Fruit fly (Drosophila melanogaster) whole organism, prepupa: ENCODE data around the gene FER.

Experiments used
- Blimp-1 ChIP-seq: fragments of 200-800 bp; sonication (Bioruptor generic); optimal IDR thresholded peaks from 3 replicates; lab custom pipeline; 2017; ENCODE audit warnings: missing biosample characterization, missing genetic modification characterization, mild to moderate bottlenecking, moderate library complexity, missing genetic modification reagents
- CG10631 ChIP-seq: fragments of 200-800 bp; sonication (Bioruptor generic); optimal IDR thresholded peaks from 2 replicates; lab custom pipeline; 2016; ENCODE audit warnings: missing biosample characterization, missing genetic modification characterization
- CG10669 ChIP-seq: fragments of 200-800 bp; sonication (Bioruptor generic); optimal IDR thresholded peaks from 3 replicates; lab custom pipeline; 2018; ENCODE audit warnings: missing biosample characterization, mild to moderate bottlenecking, missing genetic modification characterization, moderate library complexity
- CG11762 ChIP-seq: fragments of 200-800 bp; sonication (Bioruptor generic); optimal IDR thresholded peaks from 3 replicates; lab custom pipeline; 2016; ENCODE audit warnings: missing biosample characterization, missing genetic modification characterization; ENCODE audit not compliant: insufficient read depth
- CG11902 ChIP-seq: fragments of 200-800 bp; sonication (Bioruptor generic); optimal IDR thresholded peaks from 3 replicates; lab custom pipeline; 2016; ENCODE audit warnings: missing biosample characterization, missing genetic modification characterization
- CG1621 ChIP-seq: fragments of 200-800 bp; sonication (Bioruptor generic); optimal IDR thresholded peaks from 3 replicates; lab custom pipeline; 2018; ENCODE audit warnings: missing biosample characterization, mild to moderate bottlenecking, missing genetic modification characterization
- CG16779 ChIP-seq: fragments of 200-800 bp; sonication (Bioruptor generic); optimal IDR thresholded peaks from 3 replicates; lab custom pipeline; 2017; ENCODE audit warnings: missing biosample characterization, mild to moderate bottlenecking, missing genetic modification characterization
- CG3032 ChIP-seq: fragments of 200-800 bp; optimal IDR thresholded peaks from 2 replicates; lab custom pipeline; 2019; ENCODE audit warnings: missing biosample characterization, mild to moderate bottlenecking, missing genetic modification characterization, moderate library complexity
- CG31627 ChIP-seq: fragments of 200-800 bp; sonication (Bioruptor generic); optimal IDR thresholded peaks from 3 replicates; lab custom pipeline; 2016; ENCODE audit warnings: missing biosample characterization, missing genetic modification characterization
- CG32006 ChIP-seq: fragments of 200-800 bp; sonication (Bioruptor generic); optimal IDR thresholded peaks from 3 replicates; lab custom pipeline; 2017; ENCODE audit warnings: missing biosample characterization, mild to moderate bottlenecking, missing genetic modification characterization
- CG3919 ChIP-seq: fragments of 200-800 bp; sonication (Bioruptor generic); optimal IDR thresholded peaks from 3 replicates; lab custom pipeline; 2016; ENCODE audit warnings: missing biosample characterization, missing genetic modification characterization
- CG4318 ChIP-seq: fragments of 200-800 bp; sonication (Bioruptor generic); optimal IDR thresholded peaks from 3 replicates; lab custom pipeline; 2017; ENCODE audit warnings: missing biosample characterization, mild to moderate bottlenecking, missing genetic modification characterization
- CG6163 ChIP-seq: fragments of 200-800 bp; sonication (Bioruptor generic); IDR thresholded peaks from 3 replicates; pipeline ENCODE4 v1.3.6; 2022; ENCODE audit warnings: missing biosample characterization, missing genetic modification characterization
- CG6808 ChIP-seq: fragments of 200-800 bp; sonication (Bioruptor generic); optimal IDR thresholded peaks from 3 replicates; lab custom pipeline; 2017; ENCODE audit warnings: missing biosample characterization, missing genetic modification characterization, mild to moderate bottlenecking, moderate library complexity, missing genetic modification reagents
- CG6854 ChIP-seq: fragments of 200-800 bp; sonication (Bioruptor generic); optimal IDR thresholded peaks from 2 replicates; lab custom pipeline; 2017; ENCODE audit warnings: missing biosample characterization, mild to moderate bottlenecking, missing genetic modification characterization
- CG7368 ChIP-seq: fragments of 200-800 bp; sonication (Bioruptor generic); optimal IDR thresholded peaks from 3 replicates; lab custom pipeline; 2016; ENCODE audit warnings: missing biosample characterization, missing genetic modification characterization
- CG8119 ChIP-seq: fragments of 200-800 bp; sonication (Bioruptor generic); IDR thresholded peaks from 3 replicates; pipeline ENCODE4 v1.3.6; 2022; ENCODE audit warnings: missing biosample characterization, missing genetic modification characterization
- CG8319 ChIP-seq: fragments of 200-800 bp; sonication (Bioruptor generic); optimal IDR thresholded peaks from 3 replicates; lab custom pipeline; 2016; ENCODE audit warnings: missing biosample characterization, missing genetic modification characterization
- CG8632 ChIP-seq: fragments of 200-800 bp; sonication (Bioruptor generic); optimal IDR thresholded peaks from 3 replicates; lab custom pipeline; 2016; ENCODE audit warnings: missing biosample characterization, missing genetic modification characterization
- CG9139 ChIP-seq: fragments of 200-800 bp; sonication (Bioruptor generic); optimal IDR thresholded peaks from 3 replicates; lab custom pipeline; 2017; ENCODE audit warnings: missing biosample characterization, mild to moderate bottlenecking, missing genetic modification characterization
- Eip75B ChIP-seq: fragments of 200-800 bp; sonication (Bioruptor generic); optimal IDR thresholded peaks from 3 replicates; lab custom pipeline; 2016; ENCODE audit warnings: missing biosample characterization, missing genetic modification characterization
- Eip78C ChIP-seq: fragments of 200-800 bp; sonication (Bioruptor generic); peaks from one replicate; lab custom pipeline; 2016; ENCODE audit warnings: missing biosample characterization, missing genetic modification characterization
- Eip93F ChIP-seq: fragments of 200-800 bp; sonication (Bioruptor generic); optimal IDR thresholded peaks from 2 replicates; lab custom pipeline; 2016; ENCODE audit warnings: missing biosample characterization, mild to moderate bottlenecking, missing genetic modification characterization
- Ets96B ChIP-seq: fragments of 200-800 bp; optimal IDR thresholded peaks from 2 replicates; lab custom pipeline; 2019; ENCODE audit warnings: missing biosample characterization, mild to moderate bottlenecking, missing genetic modification characterization, moderate library complexity
- Hr38 ChIP-seq: sonication (Bioruptor generic); optimal IDR thresholded peaks from 2 replicates; lab custom pipeline; 2016; ENCODE audit warnings: missing biosample characterization, missing genetic modification characterization
- Hr39 ChIP-seq: fragments of 200-800 bp; sonication (Bioruptor generic); optimal IDR thresholded peaks from 2 replicates; lab custom pipeline; 2016; ENCODE audit warnings: missing biosample characterization, missing genetic modification characterization
- Hr4 ChIP-seq: fragments of 200-800 bp; sonication (Bioruptor generic); optimal IDR thresholded peaks from 3 replicates; lab custom pipeline; 2016; ENCODE audit warnings: missing biosample characterization, missing genetic modification characterization
- Met ChIP-seq: fragments of 200-800 bp; sonication (Bioruptor generic); optimal IDR thresholded peaks from 3 replicates; lab custom pipeline; 2016; ENCODE audit warnings: missing biosample characterization, missing genetic modification characterization
- Smox ChIP-seq: fragments of 200-800 bp; sonication (Bioruptor generic); optimal IDR thresholded peaks from 3 replicates; lab custom pipeline; 2016; ENCODE audit warnings: missing biosample characterization, missing genetic modification characterization
- Sox102F ChIP-seq: fragments of 200-800 bp; sonication (Bioruptor generic); optimal IDR thresholded peaks from 2 replicates; lab custom pipeline; 2016; ENCODE audit warnings: missing biosample characterization, mild to moderate bottlenecking, missing genetic modification characterization
- Sox15 ChIP-seq: fragments of 200-800 bp; sonication (Bioruptor generic); optimal IDR thresholded peaks from 3 replicates; lab custom pipeline; 2016; ENCODE audit warnings: missing biosample characterization, missing genetic modification characterization
- achi ChIP-seq: fragments of 200-800 bp; sonication (Bioruptor generic); optimal IDR thresholded peaks from 3 replicates; lab custom pipeline; 2016; ENCODE audit warnings: missing biosample characterization, missing genetic modification characterization
- acj6 ChIP-seq: fragments of 200-800 bp; sonication (Bioruptor generic); optimal IDR thresholded peaks from 3 replicates; lab custom pipeline; 2016; ENCODE audit warnings: missing biosample characterization, missing genetic modification characterization
- cyc ChIP-seq: fragments of 200-800 bp; sonication (Bioruptor generic); optimal IDR thresholded peaks from 3 replicates; lab custom pipeline; 2016; ENCODE audit warnings: missing biosample characterization, missing genetic modification characterization
- dac ChIP-seq: fragments of 200-800 bp; sonication (Bioruptor generic); optimal IDR thresholded peaks from 2 replicates; lab custom pipeline; 2017; ENCODE audit warnings: missing biosample characterization, mild to moderate bottlenecking, missing genetic modification characterization
- dsx ChIP-seq: fragments of 200-800 bp; optimal IDR thresholded peaks from 3 replicates; lab custom pipeline; 2019; ENCODE audit warnings: missing biosample characterization, mild to moderate bottlenecking, missing genetic modification characterization, moderate library complexity; ENCODE audit not compliant: poor library complexity, severe bottlenecking
- eg ChIP-seq: fragments of 200-800 bp; sonication (Bioruptor generic); IDR thresholded peaks from 3 replicates; pipeline ENCODE4 v1.3.6; 2022; ENCODE audit warnings: missing biosample characterization, missing genetic modification characterization
- fd59A ChIP-seq: fragments of 200-800 bp; sonication (Bioruptor generic); optimal IDR thresholded peaks from 2 replicates; lab custom pipeline; 2017; ENCODE audit warnings: missing biosample characterization, mild to moderate bottlenecking, missing genetic modification characterization, missing genetic modification reagents
- fkh ChIP-seq: fragments of 200-800 bp; sonication (Bioruptor generic); optimal IDR thresholded peaks from 3 replicates; lab custom pipeline; 2017; ENCODE audit warnings: missing biosample characterization, mild to moderate bottlenecking, missing genetic modification characterization, moderate library complexity
- lz ChIP-seq: fragments of 200-800 bp; sonication (Bioruptor generic); optimal IDR thresholded peaks from 3 replicates; lab custom pipeline; 2016; ENCODE audit warnings: missing biosample characterization, missing genetic modification characterization
- net ChIP-seq: fragments of 200-800 bp; sonication (Bioruptor generic); optimal IDR thresholded peaks from 3 replicates; lab custom pipeline; 2016; ENCODE audit warnings: missing biosample characterization, missing genetic modification characterization
- pdm3 ChIP-seq: fragments of 200-800 bp; sonication (Bioruptor generic); optimal IDR thresholded peaks from 3 replicates; lab custom pipeline; 2016; ENCODE audit warnings: missing biosample characterization, missing genetic modification characterization
- spab ChIP-seq: fragments of 200-800 bp; sonication (Bioruptor generic); optimal IDR thresholded peaks from 2 replicates; lab custom pipeline; 2017; ENCODE audit warnings: missing biosample characterization, mild to moderate bottlenecking, missing genetic modification characterization, missing genetic modification reagents
- ss ChIP-seq, 2 experiments: fragments of 200-800 bp; sonication (Bioruptor generic); optimal IDR thresholded peaks; 2 replicates in 1 of 2; 3 replicates in 1 of 2; lab custom pipeline; 2017 to 2018; ENCODE audit warnings: mild to moderate bottlenecking in 2 of 2, missing biosample characterization in 2 of 2, missing genetic modification characterization in 2 of 2, moderate library complexity in 1 of 2
- topi ChIP-seq: fragments of 200-800 bp; sonication (Bioruptor generic); optimal IDR thresholded peaks from 3 replicates; lab custom pipeline; 2016; ENCODE audit warnings: missing biosample characterization, missing genetic modification characterization

Gene FER

dm6 chr3R:9341189-9342012, 52.9 kb downstream of the FER start (continued):
- TF ChIP-seq CG10631 (peak; percentile 72), CG11762 (GFP tag; lab: Kevin White, UChicago) (peak; percentile 68), CG9139 (GFP tag; lab: Kevin White, UChicago) (peak; percentile 55), CG3919 (GFP tag; lab: Kevin White, UChicago) (peak; percentile 81), fkh (GFP tag; lab: Kevin White, UChicago) (peak; percentile 56), dac (GFP tag; lab: Kevin White, UChicago) (peak; percentile 33), ss (GFP tag; optimal IDR thresholded peaks at IDR 0.05; lab: Kevin White, UChicago) (peak; percentile 84 to 89), CG8319 (peak; percentile 30), CG8632 (peak; percentile 67), CG6808 (peak; percentile 84), pdm3 (peak; percentile 82), achi (GFP tag; lab: Kevin White, UChicago) (peak; percentile 85), Met (peak; percentile 88), Ets96B (tag; lab: Kevin White, UChicago) (peak; percentile 84), Hr4 (peak; percentile 85), CG6854 (GFP tag; lab: Kevin White, UChicago) (peak; percentile 77), CG8119 (GFP tag; lab: Robert Waterston, UW) (peak; percentile 79; the same call in 2 of the 3 replicates), CG16779 (tag; lab: Kevin White, UChicago) (peak; percentile 45), eg (GFP tag; lab: Robert Waterston, UW) (peak; percentile 60), net (GFP tag; lab: Kevin White, UChicago) (peak; percentile 75), CG6163 (GFP tag; lab: Robert Waterston, UW) (peak; percentile 64; the same call in 2 of the 3 replicates), CG31627 (GFP tag; lab: Kevin White, UChicago) (peak; percentile 73), Hr38 (GFP tag; lab: Kevin White, UChicago) (no peak), Eip75B (GFP tag; lab: Kevin White, UChicago) (peak; percentile 82), CG3032 (tag; lab: Kevin White, UChicago) (peak; percentile 84), CG7368 (GFP tag; lab: Kevin White, UChicago) (peak; percentile 69), Hr39 (peak; percentile 58), Eip78C (GFP tag; lab: Kevin White, UChicago) (peak; percentile 97), Sox15 (GFP tag; lab: Kevin White, UChicago) (peak; percentile 47), cyc (GFP tag; lab: Kevin White, UChicago) (peak; percentile 75), Blimp-1 (GFP tag; lab: Kevin White, UChicago) (peak; percentile 75), Eip93F (GFP tag; lab: Kevin White, UChicago) (peak; percentile 94), Sox102F (GFP tag; lab: Kevin White, UChicago) (peak; percentile 88), Smox (GFP tag; lab: Kevin White, UChicago) (peak; percentile 88), CG1621 (tag; lab: Kevin White, UChicago) (peak; percentile 67), CG4318 (GFP tag; lab: Kevin White, UChicago) (peak; percentile 70), CG32006 (GFP tag; lab: Kevin White, UChicago) (peak; percentile 85), lz (GFP tag; lab: Kevin White, UChicago) (peak; percentile 86)

DNA sequence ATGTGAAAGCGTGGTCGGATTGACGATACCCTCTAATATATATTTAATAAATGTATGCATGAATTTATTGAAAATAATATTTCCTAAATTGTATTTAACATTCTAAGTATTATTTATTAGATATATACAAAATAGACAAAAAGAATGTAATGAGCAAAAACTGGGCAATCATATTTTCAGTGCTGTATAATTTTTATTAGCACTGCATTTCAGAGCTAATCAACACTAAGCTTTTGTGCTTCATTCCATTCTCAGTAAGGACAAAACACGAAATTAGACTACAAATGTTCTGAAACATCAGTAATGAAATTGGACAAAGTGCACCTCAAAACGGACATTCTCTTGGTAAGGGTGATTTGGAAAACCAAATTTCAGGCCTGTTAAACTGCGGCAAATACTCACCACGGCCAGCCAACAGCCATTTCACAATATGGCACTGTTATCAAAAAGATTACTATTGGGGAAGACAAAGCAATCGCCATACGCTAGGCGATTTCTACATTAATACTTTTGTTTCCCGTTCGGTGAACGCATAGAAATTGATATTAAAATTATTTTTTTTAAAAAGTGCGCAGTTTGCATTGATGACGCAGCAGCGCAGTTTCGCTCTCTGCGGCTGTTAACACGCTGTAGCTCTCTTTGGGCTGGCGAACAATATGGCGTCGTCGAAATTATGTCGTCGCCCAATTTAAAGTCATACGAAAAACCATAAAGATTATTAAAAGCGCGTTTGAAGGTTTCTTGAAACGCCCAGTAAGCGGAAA, 53.7 kb downstream of the FER start:
- TF ChIP-seq topi (GFP tag; lab: Kevin White, UChicago) (peak; percentile 72), CG16779 (tag; lab: Kevin White, UChicago) (peak; percentile 83), CG7368 (GFP tag; lab: Kevin White, UChicago) (peak; percentile 83), net (GFP tag; lab: Kevin White, UChicago) (peak; percentile 87), acj6 (GFP tag; lab: Kevin White, UChicago) (peak; percentile 87), ss (GFP tag; optimal IDR thresholded peaks at IDR 0.05; lab: Kevin White, UChicago) (peak; percentile 55 to 67), Smox (GFP tag; lab: Kevin White, UChicago) (peak; percentile 82), Hr38 (GFP tag; lab: Kevin White, UChicago) (no peak), fkh (GFP tag; lab: Kevin White, UChicago) (peak; percentile 37), fd59A (GFP tag; lab: Kevin White, UChicago) (peak; percentile 75), cyc (GFP tag; lab: Kevin White, UChicago) (peak; percentile 66), achi (GFP tag; lab: Kevin White, UChicago) (peak; percentile 85), Sox15 (GFP tag; lab: Kevin White, UChicago) (peak; percentile 77), CG11902 (GFP tag; lab: Kevin White, UChicago) (peak; percentile 69), CG10669 (GFP tag; lab: Kevin White, UChicago) (peak; percentile 83), CG6854 (GFP tag; lab: Kevin White, UChicago) (peak; percentile 52), CG1621 (tag; lab: Kevin White, UChicago) (peak; percentile 74), CG8119 (GFP tag; lab: Robert Waterston, UW) (peak; percentile 79), spab (GFP tag; lab: Kevin White, UChicago) (peak; percentile 81), dsx (peak; percentile 93)
